Worm (Caenorhabditis elegans) whole organism, late embryonic: ENCODE data around the gene ctps-1.

Experiments used
- F13H6.1 ChIP-seq: sonication (generic microtip); optimal IDR thresholded peaks from 2 replicates; lab custom pipeline; 2016; ENCODE audit warnings: missing genetic modification characterization, missing compliant biosample characterization
- ama-1 ChIP-seq: fragments of 150-350 bp; optimal IDR thresholded peaks from 2 replicates; lab custom pipeline; 2014
- hlh-15 ChIP-seq: sonication (generic microtip); optimal IDR thresholded peaks from 2 replicates; lab custom pipeline; 2016; ENCODE audit warnings: missing genetic modification characterization, missing compliant biosample characterization
- lim-6 ChIP-seq: sonication (generic microtip); optimal IDR thresholded peaks from 2 replicates; lab custom pipeline; 2016; ENCODE audit warnings: missing genetic modification characterization, missing compliant biosample characterization
- pag-3 ChIP-seq: sonication (generic microtip); optimal IDR thresholded peaks from 2 replicates; lab custom pipeline; 2016; ENCODE audit warnings: missing compliant biosample characterization, missing genetic modification characterization, borderline replicate concordance
- pqm-1 ChIP-seq: sonication (generic microtip); optimal IDR thresholded peaks from 2 replicates; lab custom pipeline; 2016; ENCODE audit warnings: missing genetic modification characterization, missing compliant biosample characterization
- unc-55 ChIP-seq: sonication (generic microtip); optimal IDR thresholded peaks from 2 replicates; lab custom pipeline; 2017; ENCODE audit warnings: missing biosample characterization, missing genetic modification reagents, missing genetic modification characterization

ce11 chrV:16812371-16812770 lies 17.7 kb downstream of the ctps-1 start:
- TF ChIP-seq ama-1 (lab: Kevin White, UChicago), result no peak
- TF ChIP-seq pqm-1, result no peak
- no peak for TF ChIP-seq unc-55 (GFP tag; lab: Kevin White, UChicago)
- TF ChIP-seq pag-3 (tag; lab: Kevin White, UChicago), result no peak
- TF ChIP-seq F13H6.1 (tag; lab: Kevin White, UChicago), result no peak
- TF ChIP-seq hlh-15 (tag; lab: Kevin White, UChicago), result no peak
- TF ChIP-seq lim-6, result no peak
